Worm (Caenorhabditis elegans): Measurements from ENCODE around the gene ckc-1.

DNA sequence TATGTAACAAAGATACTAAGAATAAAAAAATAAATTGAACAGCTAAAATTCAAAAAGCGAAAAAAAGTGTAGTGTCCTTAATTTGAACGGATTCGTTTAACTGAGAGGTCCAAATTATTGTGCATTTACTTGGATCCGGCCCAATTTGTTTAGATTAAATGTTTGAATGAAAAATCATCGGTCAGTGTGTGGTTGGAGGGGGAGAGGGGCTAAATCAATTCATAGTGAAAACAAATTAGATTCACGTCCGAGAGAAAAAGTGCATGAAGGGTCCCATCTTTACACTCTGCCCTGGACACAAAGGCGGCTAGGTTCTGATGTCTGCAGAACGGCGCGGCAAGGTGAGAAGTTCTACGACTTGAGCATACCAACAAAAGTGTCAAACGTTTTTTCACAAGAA, 42.4 kb downstream of the ckc-1 start:
- no peak for TF ChIP-seq lin-15B (tag; optimal IDR thresholded peaks at IDR 0.05)
- no peak for TF ChIP-seq aly-2 (tag; optimal IDR thresholded peaks at IDR 0.05)
- no peak for TF ChIP-seq lin-39 (tag; optimal IDR thresholded peaks at IDR 0.05)
- no peak for TF ChIP-seq pha-4 (tag; optimal IDR thresholded peaks at IDR 0.05)
- TF ChIP-seq daf-12 (tag; optimal IDR thresholded peaks at IDR 0.05), result no peak
- no peak for TF ChIP-seq fkh-10 (GFP tag; optimal IDR thresholded peaks at IDR 0.05)
- no peak for TF ChIP-seq jun-1 (tag; optimal IDR thresholded peaks at IDR 0.05)
- no peak for TF ChIP-seq skn-1 (tag; optimal IDR thresholded peaks at IDR 0.05)
- no peak for TF ChIP-seq pqm-1 (tag; optimal IDR thresholded peaks at IDR 0.05)
- TF ChIP-seq zag-1 (tag; optimal IDR thresholded peaks at IDR 0.05), result no peak
- no peak for TF ChIP-seq nhr-237 (tag; optimal IDR thresholded peaks at IDR 0.05)

Measured in whole organism, L3 larva.